Fruit fly (Drosophila melanogaster) whole organism, larva: ENCODE results near the gene RpS6.

Source experiments
- noc ChIP-seq: fragments of 200-800 bp; sonication (Bioruptor generic); optimal IDR thresholded peaks from 3 replicates; lab custom pipeline; 2019; ENCODE audit warnings: missing biosample characterization, mild to moderate bottlenecking, missing genetic modification characterization, moderate library complexity

Gene RpS6

DNA sequence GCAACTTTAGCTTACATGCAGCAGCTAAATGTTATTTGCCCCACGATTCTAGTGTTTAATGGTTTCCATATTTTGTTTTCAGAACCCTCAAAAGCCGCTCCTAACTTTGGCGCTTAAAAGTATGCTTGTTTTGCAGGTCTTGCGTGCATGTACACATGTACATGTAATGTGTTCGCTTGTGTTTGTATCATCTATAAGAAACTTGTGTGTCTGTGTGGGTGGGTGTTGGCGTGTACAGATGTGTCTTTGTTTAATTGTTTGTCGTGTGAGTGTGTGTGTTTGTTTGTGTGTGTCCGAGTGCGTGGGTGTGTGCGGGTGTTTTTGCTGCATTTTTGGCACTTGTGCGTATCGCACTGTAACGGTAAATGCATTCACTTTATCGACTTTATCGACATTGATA lies 21.9 kb upstream of the RpS6 start:
- TF ChIP-seq noc = no peak

DNA sequence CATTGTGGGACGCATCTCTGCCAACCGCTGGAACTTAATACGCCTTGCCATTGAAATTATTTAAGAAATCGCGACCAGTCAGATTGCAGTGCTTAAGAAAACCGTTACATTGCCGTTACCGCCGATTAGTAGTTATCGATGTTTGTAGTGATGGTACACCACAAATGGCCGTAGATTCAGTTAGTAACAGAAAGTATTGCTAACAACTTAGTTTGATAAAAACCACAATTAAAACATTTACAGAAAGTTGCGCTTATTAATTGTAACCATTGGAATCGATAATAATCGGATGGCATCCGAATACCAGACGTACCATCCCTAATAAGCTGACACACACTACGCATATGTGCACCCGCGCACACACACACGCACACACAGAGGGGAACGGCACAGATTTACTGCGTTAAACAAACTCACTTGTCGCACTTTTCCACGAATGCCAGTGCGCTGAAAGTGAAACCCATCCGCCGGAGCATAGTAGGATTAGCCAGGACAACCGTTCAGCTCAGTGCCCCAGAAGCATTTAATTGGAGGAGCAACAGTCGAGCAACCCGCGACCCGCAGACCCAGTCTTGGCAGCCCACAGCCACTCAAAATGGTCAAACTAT lies 19.1 kb upstream of the RpS6 start, which contains the start of the genes hdm and Ykt6:
Gene hdm, minus strand, starts transcription at position 51 of the 608 bp plus-strand sequence.
Gene Ykt6, plus strand, starts transcription at position 329 of the 608 bp plus-strand sequence.
- TF ChIP-seq noc = no peak

DNA sequence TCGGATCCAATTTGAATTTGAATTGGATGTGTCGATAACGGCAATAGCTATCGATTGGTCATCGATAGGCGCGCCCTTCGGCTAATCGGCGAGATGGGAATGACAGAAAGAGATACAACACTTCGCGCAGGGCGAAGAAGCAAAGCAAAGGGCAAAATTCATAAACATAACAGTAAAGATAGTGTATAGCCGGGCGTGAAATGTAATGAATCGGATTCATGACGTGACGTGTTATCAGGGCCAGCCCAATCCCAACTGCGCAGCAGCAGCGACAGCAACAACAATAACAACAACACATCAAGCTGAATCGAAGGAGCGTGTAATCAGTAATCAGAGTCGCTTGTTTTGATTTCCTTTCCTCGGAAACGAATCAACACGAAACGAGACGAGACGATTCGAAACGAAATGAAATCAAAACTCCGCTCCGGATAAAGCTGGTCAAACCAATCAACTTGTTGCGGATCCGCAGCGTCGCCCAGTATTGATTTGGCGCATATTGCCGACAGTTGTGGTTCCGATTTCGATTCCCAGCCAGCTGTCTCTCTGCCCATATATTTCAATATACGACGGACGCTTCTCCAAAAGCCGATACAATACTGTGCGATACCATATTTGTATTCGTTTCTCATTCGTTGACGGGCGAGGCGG lies 11.0 kb upstream of the RpS6 start, which contains the start of gene snz:
Gene snz, plus strand, starts transcription at position 107 of the 648 bp plus-strand sequence.
- TF ChIP-seq noc = no peak

DNA sequence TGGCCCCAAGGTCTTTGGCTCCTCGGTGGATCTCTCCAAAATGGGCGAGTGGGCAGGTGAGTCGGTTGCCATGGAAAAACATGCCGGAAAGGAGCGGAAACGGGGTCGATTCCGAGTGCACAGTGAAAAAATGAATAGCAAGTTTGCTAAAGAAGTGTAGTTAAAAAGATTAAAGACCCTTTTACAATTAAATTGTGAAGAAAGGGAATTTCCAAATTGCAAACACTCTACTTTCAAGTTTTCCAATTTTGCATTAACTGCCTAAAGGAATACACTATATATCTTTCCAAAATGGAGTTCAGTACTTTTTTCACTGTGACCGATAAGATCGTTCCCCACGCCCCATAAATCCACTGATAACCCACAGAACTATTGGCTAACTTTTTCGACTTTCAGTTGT lies 8.4 kb upstream of the RpS6 start:
- TF ChIP-seq noc = no peak

DNA sequence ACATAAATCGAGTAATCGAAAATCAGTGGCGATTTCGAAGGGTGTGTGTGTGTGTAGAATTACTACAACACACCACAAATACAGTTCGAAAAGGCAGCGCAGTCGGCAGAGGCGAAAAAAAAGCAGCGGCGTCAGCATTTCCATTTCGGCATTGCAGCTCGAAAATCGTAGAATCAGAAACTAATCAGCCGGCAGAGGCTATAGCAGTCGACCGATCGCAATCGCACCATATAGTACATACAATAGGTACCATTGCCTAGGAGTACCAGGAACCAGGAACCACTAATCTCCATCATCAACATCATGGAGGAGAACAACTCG lies 7.9 kb upstream of the RpS6 start:
- no peak for TF ChIP-seq noc

DNA sequence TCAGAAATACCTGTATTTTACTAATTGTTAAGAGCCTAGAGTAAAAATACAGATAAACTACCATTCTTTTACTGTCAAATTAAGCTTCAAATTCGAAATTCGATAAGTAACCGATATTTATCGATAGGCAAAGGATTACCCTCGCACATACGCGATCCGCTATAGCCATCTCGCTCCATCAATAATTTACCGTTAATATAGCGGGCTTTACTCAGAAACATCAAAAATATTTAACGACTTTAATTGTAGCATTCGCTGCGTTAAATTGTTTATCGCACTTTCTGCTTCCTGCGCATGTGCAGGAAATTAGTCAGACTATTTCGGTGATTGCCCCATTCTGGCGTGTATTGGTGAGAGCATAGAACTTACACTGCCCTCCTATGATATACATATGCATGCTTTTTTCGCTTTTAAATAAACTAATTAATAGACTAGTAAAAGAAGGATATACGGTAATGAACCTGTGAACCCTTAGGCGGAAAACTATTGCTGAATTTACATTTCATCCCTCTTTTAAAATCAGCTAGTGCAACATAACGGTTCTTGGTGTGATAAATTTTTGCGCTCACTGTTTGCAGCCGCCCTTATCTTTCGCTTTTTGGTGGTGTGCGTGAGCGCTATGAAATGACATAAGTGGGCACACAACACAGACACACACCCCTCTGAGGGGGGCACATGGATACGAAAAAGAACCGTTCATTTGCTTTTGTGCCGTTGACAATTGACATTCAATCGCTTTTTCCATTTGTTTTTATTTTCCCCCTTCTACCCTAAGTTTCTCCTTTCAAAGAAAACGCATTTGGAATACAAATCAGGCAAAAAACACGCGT lies 7.3 kb upstream of the RpS6 start, which contains the start of the genes dpr14 and spidey:
Gene dpr14, minus strand, starts transcription at position 48 of the 830 bp plus-strand sequence.
Gene spidey, plus strand, starts transcription at position 693 of the 830 bp plus-strand sequence.
- TF ChIP-seq noc = peak; percentile 95

DNA sequence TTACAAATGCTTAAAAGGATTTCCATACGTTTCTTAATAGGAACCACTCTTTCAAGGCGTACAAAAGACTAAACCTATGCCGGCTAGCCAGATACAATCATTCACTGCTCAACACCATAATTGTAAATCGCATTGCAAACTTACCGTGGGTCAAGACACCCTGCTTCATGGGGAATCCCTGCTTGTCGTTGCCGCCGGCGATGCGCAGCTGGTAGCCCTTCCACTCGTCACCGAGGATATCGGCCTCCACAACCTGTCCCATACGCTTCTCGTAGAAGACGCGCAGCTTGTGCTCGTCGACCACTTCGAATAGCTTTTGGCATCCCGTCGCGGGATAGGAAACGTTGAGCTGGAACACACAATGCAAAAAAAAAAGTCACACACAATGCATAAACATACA lies 472 bp downstream of the RpS6 start:
- TF ChIP-seq noc = no peak

DNA sequence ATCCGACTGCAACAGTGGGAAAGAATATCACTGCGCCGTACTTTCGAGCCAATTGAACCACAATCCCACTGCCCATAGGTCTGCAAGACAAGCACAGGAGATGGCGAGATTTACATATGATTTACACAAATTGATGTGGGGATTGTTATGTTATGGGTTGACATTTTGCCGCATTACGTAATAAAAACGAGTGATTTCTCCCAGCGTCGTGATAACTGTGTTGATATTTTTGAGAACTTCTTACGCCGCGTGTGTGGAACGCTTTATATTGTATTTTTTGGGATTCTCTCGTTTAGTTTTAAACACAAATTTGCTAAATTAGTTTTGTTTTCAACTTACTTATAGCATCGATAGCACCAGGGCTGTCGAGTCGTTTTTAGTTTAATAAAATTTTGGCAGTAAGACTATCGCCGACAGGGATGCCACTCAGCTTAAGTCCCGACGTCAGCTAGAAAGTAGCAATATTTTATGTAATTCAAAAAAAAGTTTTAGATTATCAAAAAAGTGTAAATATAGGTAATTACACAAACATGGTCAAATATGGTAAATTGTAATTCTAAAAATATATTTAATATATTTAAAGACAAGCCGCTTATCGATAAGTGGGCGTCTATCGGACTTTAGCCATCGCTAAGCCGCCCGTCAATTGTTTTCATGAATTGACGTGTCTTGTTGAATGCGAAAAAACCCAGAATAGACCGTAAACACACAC lies 7.6 kb downstream of the RpS6 start, which contains the start of the genes CG45089, ND-MNLL and p115:
Gene CG45089, minus strand, starts transcription at position 388 of the 712 bp plus-strand sequence.
Gene ND-MNLL, minus strand, starts transcription at position 388 of the 712 bp plus-strand sequence.
Gene p115, plus strand, starts transcription at position 621 of the 712 bp plus-strand sequence.
- peak; percentile 55 for TF ChIP-seq noc

DNA sequence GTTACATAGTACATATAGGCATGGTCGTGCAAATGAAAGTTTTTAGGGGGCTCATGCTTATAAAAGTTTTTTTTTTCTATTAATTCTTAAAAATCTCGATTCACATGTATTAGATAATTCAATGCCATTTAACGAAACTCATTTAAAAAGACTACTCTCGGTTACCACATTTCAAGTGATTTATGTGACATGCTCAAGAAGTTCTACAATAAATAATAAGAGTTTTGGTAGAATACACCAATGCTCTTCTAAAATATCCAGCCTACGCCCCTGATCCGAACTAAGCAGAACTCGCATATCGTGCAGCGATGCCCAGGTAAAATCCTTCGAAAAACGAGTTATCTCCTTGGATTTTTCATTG lies 8.6 kb downstream of the RpS6 start:
- TF ChIP-seq noc = peak; percentile 3

DNA sequence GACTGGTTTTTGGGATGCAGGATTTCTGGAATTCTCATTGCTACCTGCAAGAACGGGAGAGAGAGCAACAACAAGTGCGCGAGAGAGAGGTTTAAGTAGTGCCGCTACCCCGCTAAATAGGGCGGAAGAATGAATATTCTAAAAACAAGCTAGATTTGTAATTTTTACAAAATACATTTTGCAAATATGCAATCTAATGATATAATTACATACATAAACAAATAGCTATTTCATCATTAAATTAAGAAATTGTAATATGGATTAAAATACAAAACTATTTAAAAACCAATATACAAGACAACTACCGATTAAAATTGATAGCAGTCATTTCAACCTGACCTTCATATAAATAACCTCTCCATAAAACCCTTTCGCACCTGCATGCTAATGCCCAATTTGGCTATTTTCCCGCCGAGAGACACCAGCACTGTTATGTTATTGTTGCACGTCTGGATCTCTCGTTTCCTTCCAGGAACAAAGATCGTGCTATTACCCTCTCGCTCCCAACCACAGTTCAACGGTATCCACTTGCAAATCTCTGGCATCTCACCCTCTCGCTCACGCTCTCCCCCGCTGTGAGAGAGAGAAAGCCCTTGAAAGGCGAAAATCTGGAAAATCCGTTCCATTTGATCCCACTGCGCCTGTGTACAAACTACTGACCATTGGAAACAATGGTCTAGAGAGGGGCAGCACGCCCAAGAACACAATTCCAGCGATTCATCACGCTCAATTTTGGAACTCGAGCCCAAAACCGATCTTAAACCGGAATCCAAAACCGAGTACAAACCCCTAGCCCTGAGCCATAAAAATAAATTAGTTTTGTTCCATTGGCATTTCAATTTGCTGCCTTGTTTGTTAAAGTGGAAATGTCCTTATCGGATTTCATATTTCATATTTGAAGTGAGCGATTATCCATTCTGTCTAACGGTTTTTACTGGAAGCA lies 9.3 kb downstream of the RpS6 start, which contains the start of gene Nek2:
Gene Nek2, minus strand, starts transcription at position 51 of the 943 bp plus-strand sequence.
- no peak for TF ChIP-seq noc

DNA sequence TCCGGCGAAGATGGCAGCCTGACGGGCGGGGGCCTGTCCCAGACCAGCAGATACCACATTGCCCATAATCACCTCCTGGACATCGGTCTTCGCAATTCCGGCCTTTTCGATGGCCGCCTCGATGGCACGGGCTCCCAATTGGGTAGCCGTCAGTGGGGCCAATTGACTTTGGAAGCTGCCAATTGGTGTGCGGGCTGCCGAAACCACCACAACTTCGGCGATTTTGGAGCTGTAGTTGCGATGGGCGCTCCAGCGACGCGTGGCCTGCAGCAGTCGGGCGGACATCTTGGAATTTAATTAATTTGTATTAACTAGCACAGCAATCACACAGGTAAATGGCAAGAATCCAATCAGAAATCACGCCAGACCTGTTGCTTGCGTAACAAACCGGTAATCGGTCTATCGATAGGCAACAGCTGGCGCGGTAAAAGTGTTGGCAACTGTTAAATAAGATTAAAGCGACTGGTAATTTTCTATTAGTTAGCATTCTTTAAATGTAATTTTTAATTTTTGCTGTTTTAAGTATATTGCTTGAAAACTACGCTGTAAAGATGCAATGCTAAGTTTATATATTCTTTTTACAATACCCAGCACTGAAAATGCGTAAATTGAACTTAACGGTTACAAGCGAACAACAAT lies 12.6 kb downstream of the RpS6 start, which contains the start of gene Acat1:
Gene Acat1, minus strand, starts transcription at position 400 of the 639 bp plus-strand sequence.
- TF ChIP-seq noc = peak; percentile 71

DNA sequence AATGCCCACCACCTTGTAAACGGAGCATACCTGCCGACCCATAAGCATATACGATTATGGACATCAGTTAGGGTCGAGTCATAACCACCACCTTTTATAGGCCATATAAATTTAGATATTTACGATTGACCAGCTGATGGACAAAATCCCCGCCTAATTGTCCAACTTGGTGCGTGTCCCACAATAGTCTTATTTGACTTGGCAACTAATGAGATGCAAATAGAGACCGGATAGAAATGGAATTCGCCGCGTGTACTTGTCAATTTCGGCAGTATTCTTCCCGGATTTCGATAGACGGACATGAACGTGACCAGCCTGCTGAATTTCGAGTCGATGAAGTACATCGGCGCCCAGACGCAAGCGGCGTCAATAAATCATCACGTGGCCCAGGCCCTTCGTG lies 16.8 kb downstream of the RpS6 start, which contains the start of gene Ir7g:
Gene Ir7g, plus strand, starts transcription at position 301 of the 400 bp plus-strand sequence.
- TF ChIP-seq noc = no peak

DNA sequence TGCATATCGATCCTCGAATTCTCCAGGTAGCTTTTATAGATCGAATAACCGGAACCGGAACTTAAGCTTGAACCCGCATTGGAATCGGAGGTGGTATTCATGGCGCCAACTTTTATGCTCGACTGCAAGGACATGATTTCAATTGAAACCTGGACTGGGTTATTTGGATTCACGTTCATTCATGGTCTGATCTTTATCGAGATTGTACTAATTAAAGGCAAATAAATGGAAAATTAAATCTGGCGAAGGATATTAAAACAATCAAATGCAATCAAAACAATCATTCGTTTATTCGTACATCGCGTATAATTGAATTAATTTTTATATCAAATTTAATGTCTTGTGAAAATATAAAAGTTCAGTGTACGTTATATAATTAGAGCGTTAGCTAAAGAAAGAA lies 17.2 kb downstream of the RpS6 start, which contains the start of gene Ir7f:
Gene Ir7f, minus strand, starts transcription at position 101 of the 400 bp plus-strand sequence.
- TF ChIP-seq noc = no peak

DNA sequence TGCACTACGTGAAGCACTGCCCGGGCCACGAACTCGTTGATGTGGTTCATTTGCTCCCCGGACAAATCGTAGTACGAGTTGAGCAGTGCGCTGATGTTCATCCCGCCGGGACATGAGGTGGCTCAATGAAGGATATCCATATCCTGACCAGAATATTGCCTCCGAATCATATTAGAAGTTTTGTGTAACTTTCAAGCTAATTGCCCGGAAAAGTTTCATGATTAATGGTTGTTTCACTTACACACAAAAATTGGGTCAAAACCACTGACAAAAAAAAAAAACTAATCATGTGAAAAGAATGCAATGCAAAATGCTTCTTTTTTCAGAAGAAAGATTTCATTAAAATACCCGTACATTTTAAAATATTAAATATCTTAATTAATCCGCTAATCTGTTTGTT lies 19.6 kb downstream of the RpS6 start, which contains the start of gene Ir7e:
Gene Ir7e, minus strand, starts transcription at position 101 of the 400 bp plus-strand sequence.
- TF ChIP-seq noc = no peak
